Fruit fly (Drosophila melanogaster) whole organism, pupa: ENCODE results near the gene emb.

Source experiments
- CG12605 ChIP-seq: fragments of 200-800 bp; sonication (Bioruptor generic); IDR thresholded peaks from 2 replicates; pipeline ENCODE4 v1.3.6; 2022; ENCODE audit warnings: missing biosample characterization, missing genetic modification characterization
- CG13204 ChIP-seq: fragments of 200-800 bp; sonication (Bioruptor generic); optimal IDR thresholded peaks from 2 replicates; lab custom pipeline; 2018; ENCODE audit warnings: missing biosample characterization, mild to moderate bottlenecking, missing genetic modification characterization, moderate library complexity
- CG14655 ChIP-seq: fragments of 200-800 bp; sonication (Bioruptor generic); optimal IDR thresholded peaks from 3 replicates; lab custom pipeline; 2017; ENCODE audit warnings: mild to moderate bottlenecking, missing biosample characterization, missing genetic modification reagents, missing genetic modification characterization
- CG15710 ChIP-seq: fragments of 200-800 bp; sonication (Bioruptor generic); optimal IDR thresholded peaks from 2 replicates; lab custom pipeline; 2018; ENCODE audit warnings: missing biosample characterization, mild to moderate bottlenecking, missing genetic modification characterization, moderate library complexity
- CG17806 ChIP-seq: fragments of 200-800 bp; sonication (Bioruptor generic); optimal IDR thresholded peaks from 2 replicates; lab custom pipeline; 2018; ENCODE audit warnings: missing biosample characterization, mild to moderate bottlenecking, missing genetic modification characterization, moderate library complexity
- CG34367 ChIP-seq: fragments of 200-800 bp; sonication (Bioruptor generic); optimal IDR thresholded peaks from 2 replicates; lab custom pipeline; 2018; ENCODE audit warnings: missing biosample characterization, mild to moderate bottlenecking, missing genetic modification characterization
- CG8159 ChIP-seq: fragments of 200-800 bp; sonication (Bioruptor generic); optimal IDR thresholded peaks from 3 replicates; lab custom pipeline; 2018; ENCODE audit warnings: missing biosample characterization, mild to moderate bottlenecking, missing genetic modification characterization, moderate library complexity
- D1 ChIP-seq: fragments of 200-800 bp; sonication (Bioruptor generic); optimal IDR thresholded peaks from 2 replicates; lab custom pipeline; 2018; ENCODE audit warnings: missing biosample characterization, mild to moderate bottlenecking, missing genetic modification characterization, moderate library complexity
- Pif1A ChIP-seq: fragments of 200-800 bp; sonication (Bioruptor generic); optimal IDR thresholded peaks from 3 replicates; lab custom pipeline; 2016; ENCODE audit warnings: missing biosample characterization, missing genetic modification characterization
- rn ChIP-seq: fragments of 200-800 bp; sonication (Bioruptor generic); IDR thresholded peaks from 2 replicates; pipeline ENCODE4 v1.3.6; 2022; ENCODE audit warnings: missing biosample characterization, missing genetic modification characterization

DNA sequence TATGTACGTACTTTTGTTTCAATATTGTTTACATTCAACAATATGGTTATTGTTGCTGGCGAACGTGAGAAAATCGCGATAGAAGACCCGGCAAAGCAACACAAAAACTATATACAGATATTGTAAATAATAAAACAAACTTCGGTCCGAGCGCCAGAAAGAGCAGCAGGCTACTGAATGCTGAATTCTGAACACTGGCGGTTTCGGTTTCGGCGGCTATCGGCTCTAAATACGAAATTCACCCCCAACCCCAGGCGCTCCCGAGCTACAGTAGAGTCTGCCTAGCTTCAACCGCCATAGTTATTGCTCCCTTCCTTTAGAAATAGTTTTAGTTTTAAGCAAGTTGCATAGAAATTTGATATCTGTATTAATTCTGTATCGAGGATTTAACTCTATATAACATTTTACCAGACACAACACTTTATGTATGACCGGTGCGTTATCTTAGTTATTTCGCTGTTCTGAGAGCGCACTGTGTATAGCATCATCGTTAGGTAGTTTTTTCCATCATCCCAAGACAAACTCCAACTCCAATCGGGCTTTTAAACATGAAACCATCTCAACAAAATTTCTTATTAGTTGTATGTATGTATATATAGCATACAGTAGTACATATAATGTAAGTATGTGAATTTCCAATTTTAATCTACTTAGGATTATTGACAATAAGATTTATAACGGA, 41.0 kb upstream of the emb start, which contains the start of gene CG7627:
- TF ChIP-seq CG14655 (GFP tag; lab: Kevin White, UChicago) (peak; percentile 68), CG12605 (GFP tag; lab: Robert Waterston, UW) (peak; percentile 59), CG34367 (tag; lab: Kevin White, UChicago) (peak; percentile 26), rn (GFP tag; lab: Robert Waterston, UW) (peak; percentile 45), CG15710 (tag; lab: Kevin White, UChicago) (peak; percentile 40), D1 (no peak), Pif1A (GFP tag; lab: Kevin White, UChicago) (peak; percentile 43), CG17806 (tag; lab: Kevin White, UChicago) (peak; percentile 46), CG13204 (GFP tag; lab: Kevin White, UChicago) (no peak), CG8159 (tag; lab: Kevin White, UChicago) (peak; percentile 63)
